Worm (Caenorhabditis elegans) whole organism, midembryonic: ENCODE measurements around the gene nhr-221.

Source experiments
- klf-2 ChIP-seq: fragments of 200-800 bp; sonication (Bioruptor generic); conservative IDR thresholded peaks from 2 replicates; pipeline ENCODE4 v1.3.6; 2022; ENCODE audit warnings: missing genetic modification reagents, missing genetic modification characterization, missing compliant biosample characterization
- ztf-29 ChIP-seq: fragments of 200-800 bp; sonication (Bioruptor generic); IDR thresholded peaks from 2 replicates; pipeline ENCODE4 v1.3.6; 2022; ENCODE audit warnings: missing genetic modification reagents, missing genetic modification characterization, missing compliant biosample characterization

ce11 chrV:3580385-3580784 is 45.2 kb upstream of the nhr-221 start:
- no peak for TF ChIP-seq klf-2
- TF ChIP-seq ztf-29 (GFP tag; lab: Robert Waterston, UW), result no peak
